Worm (Caenorhabditis elegans) whole organism, young adult: Measurements from ENCODE around the gene ZK185.1.

Experiments
- B0261.1 ChIP-seq: sonication (generic microtip); optimal IDR thresholded peaks from 2 replicates; lab custom pipeline; 2016; ENCODE audit warnings: mild to moderate bottlenecking, missing genetic modification characterization, moderate library complexity, missing compliant biosample characterization
- D2030.7 ChIP-seq: fragments of 200-800 bp; sonication (Bioruptor generic); IDR thresholded peaks from 2 replicates; pipeline ENCODE4 v1.3.6; 2022; ENCODE audit warnings: missing genetic modification reagents, missing genetic modification characterization, missing compliant biosample characterization
- F23B12.7 ChIP-seq: sonication (generic microtip); optimal IDR thresholded peaks from 2 replicates; lab custom pipeline; 2017; ENCODE audit warnings: missing genetic modification characterization, mild to moderate bottlenecking, missing compliant biosample characterization, antibody characterized with exemption, moderate library complexity; ENCODE audit not compliant: insufficient read depth
- F33H1.4 ChIP-seq: fragments of 200-800 bp; sonication (Bioruptor generic); IDR thresholded peaks from 2 replicates; pipeline ENCODE4 v1.3.6; 2022; ENCODE audit warnings: missing genetic modification reagents, missing genetic modification characterization, missing compliant biosample characterization
- F52B5.7 ChIP-seq: sonication (generic microtip); optimal IDR thresholded peaks from 2 replicates; lab custom pipeline; 2016; ENCODE audit warnings: mild to moderate bottlenecking, missing genetic modification characterization, missing compliant biosample characterization
- K11D2.4 ChIP-seq: fragments of 200-800 bp; sonication (Bioruptor generic); IDR thresholded peaks from 2 replicates; pipeline ENCODE4 v1.3.6; 2022; ENCODE audit warnings: missing genetic modification reagents, missing genetic modification characterization, missing compliant biosample characterization
- T26A5.8 ChIP-seq: sonication (generic microtip); optimal IDR thresholded peaks from 2 replicates; lab custom pipeline; 2016; ENCODE audit warnings: missing genetic modification characterization, missing compliant biosample characterization
- Y56A3A.18 ChIP-seq: fragments of 200-800 bp; sonication (Bioruptor generic); IDR thresholded peaks from 2 replicates; pipeline ENCODE4 v1.3.6; 2022; ENCODE audit warnings: missing genetic modification reagents, missing genetic modification characterization, missing compliant biosample characterization
- Y79H2A.3 ChIP-seq: fragments of 200-800 bp; sonication (Bioruptor generic); conservative IDR thresholded peaks from 2 replicates; pipeline ENCODE4 v1.3.6; 2022; ENCODE audit warnings: missing genetic modification reagents, missing genetic modification characterization, missing compliant biosample characterization
- ama-1 ChIP-seq, 3 experiments: fragments of 150-350 bp in 1 of 3; sonication (generic microtip) in 2 of 3; optimal IDR thresholded peaks; 2 replicates each; lab custom pipeline; 2014 to 2018; ENCODE audit warnings: missing biosample characterization in 2 of 3, missing genetic modification characterization in 2 of 3, missing genetic modification reagents in 2 of 3
- cebp-2 ChIP-seq: fragments of 200-800 bp; sonication (Bioruptor generic); IDR thresholded peaks from 2 replicates; pipeline ENCODE4 v1.3.6; 2022; ENCODE audit warnings: missing genetic modification characterization, missing compliant biosample characterization
- ceh-100 ChIP-seq: fragments of 200-800 bp; sonication (Bioruptor generic); IDR thresholded peaks from 2 replicates; pipeline ENCODE4 v1.3.6; 2022; ENCODE audit warnings: missing genetic modification reagents, missing genetic modification characterization, missing compliant biosample characterization
- die-1 ChIP-seq: sonication (generic microtip); optimal IDR thresholded peaks from 2 replicates; lab custom pipeline; 2016; ENCODE audit warnings: missing genotype, mild to moderate bottlenecking, missing genetic modification characterization, missing compliant biosample characterization
- dox-1 ChIP-seq: fragments of 200-800 bp; sonication (Bioruptor generic); IDR thresholded peaks from 2 replicates; pipeline ENCODE4 v1.3.6; 2022; ENCODE audit warnings: missing genetic modification reagents, missing genetic modification characterization, missing compliant biosample characterization
- ets-4 ChIP-seq: fragments of 200-800 bp; sonication (Bioruptor generic); optimal IDR thresholded peaks from 2 replicates; lab custom pipeline; 2018; ENCODE audit warnings: mild to moderate bottlenecking, missing genetic modification characterization, missing compliant biosample characterization
- him-1 ChIP-seq: sonication (generic microtip); optimal IDR thresholded peaks from 2 replicates; lab custom pipeline; 2016; ENCODE audit warnings: missing genotype, missing genetic modification reagents, missing genetic modification characterization, missing compliant biosample characterization
- hmg-1.2 ChIP-seq: fragments of 200-800 bp; sonication (Bioruptor generic); IDR thresholded peaks from 2 replicates; pipeline ENCODE4 v1.3.6; 2022; ENCODE audit warnings: missing genetic modification reagents, missing genetic modification characterization, missing compliant biosample characterization
- lin-26 ChIP-seq: fragments of 200-800 bp; sonication (Bioruptor generic); IDR thresholded peaks from 2 replicates; pipeline ENCODE4 v1.3.6; 2022; ENCODE audit warnings: missing genetic modification reagents, missing genetic modification characterization, missing compliant biosample characterization
- lin-54 ChIP-seq: fragments of 200-800 bp; sonication (Bioruptor generic); optimal IDR thresholded peaks from 2 replicates; lab custom pipeline; 2018; ENCODE audit warnings: mild to moderate bottlenecking, missing genetic modification characterization, missing compliant biosample characterization
- lsl-1 ChIP-seq: fragments of 200-800 bp; sonication (Bioruptor generic); optimal IDR thresholded peaks from 2 replicates; lab custom pipeline; 2018; ENCODE audit warnings: mild to moderate bottlenecking, missing genetic modification characterization, moderate library complexity, missing compliant biosample characterization
- madf-10 ChIP-seq: sonication (generic microtip); optimal IDR thresholded peaks from 2 replicates; lab custom pipeline; 2016; ENCODE audit warnings: mild to moderate bottlenecking, missing genetic modification characterization, missing compliant biosample characterization
- madf-6 ChIP-seq: fragments of 200-800 bp; sonication (Bioruptor generic); IDR thresholded peaks from 2 replicates; pipeline ENCODE4 v1.3.6; 2022; ENCODE audit warnings: missing genetic modification reagents, missing genetic modification characterization, missing compliant biosample characterization
- mcd-1 ChIP-seq: fragments of 200-800 bp; sonication (Bioruptor generic); IDR thresholded peaks from 2 replicates; pipeline ENCODE4 v1.3.6; 2022; ENCODE audit warnings: missing genetic modification reagents, missing genetic modification characterization, missing compliant biosample characterization
- mxl-1 ChIP-seq: sonication (generic microtip); optimal IDR thresholded peaks from 2 replicates; lab custom pipeline; 2016; ENCODE audit warnings: missing genetic modification characterization, missing compliant biosample characterization
- nhr-120 ChIP-seq: fragments of 200-800 bp; sonication (Bioruptor generic); IDR thresholded peaks from 2 replicates; pipeline ENCODE4 v1.3.6; 2022; ENCODE audit warnings: missing genetic modification characterization, missing compliant biosample characterization
- nhr-90 ChIP-seq: sonication (generic microtip); optimal IDR thresholded peaks from 2 replicates; lab custom pipeline; 2016; ENCODE audit warnings: missing genotype, mild to moderate bottlenecking, missing genetic modification characterization, missing compliant biosample characterization
- pbrm-1 ChIP-seq: fragments of 200-800 bp; sonication (Bioruptor generic); IDR thresholded peaks from 2 replicates; pipeline ENCODE4 v1.3.6; 2022; ENCODE audit warnings: missing genetic modification reagents, missing genetic modification characterization, missing compliant biosample characterization
- rcor-1 ChIP-seq: fragments of 200-800 bp; sonication (Bioruptor generic); IDR thresholded peaks from 2 replicates; pipeline ENCODE4 v1.3.6; 2022; ENCODE audit warnings: missing genetic modification reagents, missing genetic modification characterization, missing compliant biosample characterization
- repo-1 ChIP-seq: sonication (generic microtip); optimal IDR thresholded peaks from 2 replicates; lab custom pipeline; 2017; ENCODE audit warnings: mild to moderate bottlenecking, missing genetic modification characterization, missing compliant biosample characterization
- rpc-1 ChIP-seq, 2 experiments: fragments of 150-350 bp in 1 of 2; sonication (generic microtip) in 1 of 2; optimal IDR thresholded peaks; 2 replicates each; lab custom pipeline; 2014 to 2018; ENCODE audit warnings: missing biosample characterization in 1 of 2, missing genetic modification characterization in 1 of 2, missing genetic modification reagents in 1 of 2, missing genotype in 1 of 2
- sea-2 ChIP-seq: fragments of 200-800 bp; sonication (Bioruptor generic); IDR thresholded peaks from 2 replicates; pipeline ENCODE4 v1.3.6; 2022; ENCODE audit warnings: missing genetic modification characterization, missing compliant biosample characterization
- snpc-1.1 ChIP-seq: sonication (generic microtip); optimal IDR thresholded peaks from 2 replicates; lab custom pipeline; 2017; ENCODE audit warnings: missing genetic modification characterization, mild to moderate bottlenecking, missing compliant biosample characterization, antibody characterized with exemption, moderate library complexity, missing genotype, missing genetic modification reagents; ENCODE audit not compliant: insufficient read depth
- snpc-3.4 ChIP-seq: sonication (generic microtip); optimal IDR thresholded peaks from 2 replicates; lab custom pipeline; 2017; ENCODE audit warnings: missing genetic modification characterization, mild to moderate bottlenecking, missing compliant biosample characterization, antibody characterized with exemption, moderate library complexity, missing genotype, missing genetic modification reagents
- snpc-4 ChIP-seq, 5 experiments: fragments of 150-350 bp in 1 of 5; sonication (generic microtip) in 4 of 5; optimal IDR thresholded peaks; 2 replicates each; lab custom pipeline; 2014 to 2018; ENCODE audit warnings: missing genetic modification characterization in 5 of 5, missing biosample characterization in 3 of 5, antibody characterized with exemption in 2 of 5, mild to moderate bottlenecking in 2 of 5, missing compliant biosample characterization in 2 of 5, missing genotype in 2 of 5, moderate library complexity in 2 of 5, missing genetic modification reagents in 1 of 5
- somi-1 ChIP-seq: fragments of 200-800 bp; sonication (Bioruptor generic); optimal IDR thresholded peaks from 2 replicates; lab custom pipeline; 2018; ENCODE audit warnings: mild to moderate bottlenecking, missing genetic modification characterization, missing compliant biosample characterization
- tbp1 ChIP-seq: fragments of 200-800 bp; sonication (Bioruptor generic); optimal IDR thresholded peaks from 2 replicates; lab custom pipeline; 2018; ENCODE audit warnings: mild to moderate bottlenecking, missing genetic modification characterization, missing compliant biosample characterization
- tlf-1 ChIP-seq: fragments of 200-800 bp; sonication (Bioruptor generic); optimal IDR thresholded peaks from 2 replicates; lab custom pipeline; 2018; ENCODE audit warnings: mild to moderate bottlenecking, missing genetic modification characterization, missing compliant biosample characterization
- unc-130 ChIP-seq: sonication (generic microtip); optimal IDR thresholded peaks from 2 replicates; lab custom pipeline; 2016; ENCODE audit warnings: missing genetic modification reagents, missing genetic modification characterization, missing compliant biosample characterization
- zfh-2 ChIP-seq: fragments of 200-800 bp; sonication (Bioruptor generic); conservative IDR thresholded peaks from 2 replicates; pipeline ENCODE4 v1.3.6; 2022; ENCODE audit warnings: missing genetic modification reagents, missing genetic modification characterization, missing compliant biosample characterization
- ztf-18 ChIP-seq: sonication (generic microtip); optimal IDR thresholded peaks from 2 replicates; lab custom pipeline; 2016; ENCODE audit warnings: missing genotype, mild to moderate bottlenecking, missing genetic modification characterization, missing compliant biosample characterization
- ztf-28 ChIP-seq: fragments of 200-800 bp; sonication (Bioruptor generic); IDR thresholded peaks from 2 replicates; pipeline ENCODE4 v1.3.6; 2022; ENCODE audit warnings: missing genetic modification reagents, missing genetic modification characterization, missing compliant biosample characterization

ZK185.1 gene

ce11 chrIV:4538672-4539071 is 9.7 kb upstream of the ZK185.1 start:
- TF ChIP-seq tbp1 (GFP tag; lab: Kevin White, UChicago): peak; percentile 82
- peak; percentile 18; the same call in 1 of the 2 replicates for TF ChIP-seq F33H1.4 (GFP tag; lab: Robert Waterston, UW)
- TF ChIP-seq ceh-100 (GFP tag; lab: Robert Waterston, UW): no peak
- TF ChIP-seq dox-1 (GFP tag; lab: Robert Waterston, UW): 0 out of 2 replicates have a peak, but pooled peaks have one; percentile 35
- 0 out of 2 replicates have a peak, but pooled peaks have one; percentile 41 for TF ChIP-seq ztf-28 (GFP tag; lab: Robert Waterston, UW)
- TF ChIP-seq die-1 (tag; lab: Kevin White, UChicago): no peak
- peak; percentile 9 for TF ChIP-seq lin-54 (GFP tag; lab: Kevin White, UChicago)
- no peak for TF ChIP-seq somi-1 (GFP tag; lab: Kevin White, UChicago)
- TF ChIP-seq ets-4: no peak
- peak; percentile 42 for TF ChIP-seq lsl-1 (GFP tag; lab: Kevin White, UChicago)
- no peak for TF ChIP-seq mxl-1
- TF ChIP-seq mcd-1: peak; percentile 36; the same call in 1 of the 2 replicates
- TF ChIP-seq hmg-1.2 (GFP tag; lab: Robert Waterston, UW): peak; percentile 88
- no peak for TF ChIP-seq Y79H2A.3 (GFP tag; lab: Robert Waterston, UW)
- peak; percentile 64 for TF ChIP-seq snpc-3.4 (tag; lab: Kevin White, UChicago)
- peak; percentile 33; the same call in 1 of the 2 replicates for TF ChIP-seq Y56A3A.18 (GFP tag; lab: Robert Waterston, UW)
- TF ChIP-seq sea-2 (GFP tag; lab: Robert Waterston, UW): 0 out of 2 replicates have a peak, but pooled peaks have one; percentile 55
- TF ChIP-seq rcor-1 (GFP tag; lab: Robert Waterston, UW): 0 out of 2 replicates have a peak, but pooled peaks have one; percentile 36
- no peak for TF ChIP-seq tlf-1
- TF ChIP-seq ztf-18 (tag; lab: Kevin White, UChicago): peak; percentile 58
- 0 out of 2 replicates have a peak, but pooled peaks have one; percentile 27 for TF ChIP-seq zfh-2 (GFP tag; lab: Robert Waterston, UW)
- TF ChIP-seq unc-130: no peak
- peak; percentile 91 for TF ChIP-seq snpc-1.1 (tag; lab: Kevin White, UChicago)
- no peak for TF ChIP-seq repo-1 (tag; lab: Kevin White, UChicago)
- peak; percentile 70; the same call in 1 of the 2 replicates for TF ChIP-seq lin-26
- TF ChIP-seq rpc-1 (optimal IDR thresholded peaks at IDR 0.05; lab: Kevin White, UChicago): peak; percentile 62
- TF ChIP-seq rpc-1 (tag; optimal IDR thresholded peaks at IDR 0.05; lab: Kevin White, UChicago): peak; percentile 73
- peak; percentile 54 for TF ChIP-seq him-1 (tag; lab: Kevin White, UChicago)
- peak; percentile 7 for TF ChIP-seq F23B12.7 (tag; lab: Kevin White, UChicago)
- TF ChIP-seq pbrm-1 (GFP tag; lab: Robert Waterston, UW): no peak
- TF ChIP-seq madf-6 (GFP tag; lab: Robert Waterston, UW): peak; percentile 48
- TF ChIP-seq cebp-2 (GFP tag; lab: Robert Waterston, UW): no peak
- TF ChIP-seq snpc-4 (GFP tag; optimal IDR thresholded peaks at IDR 0.05; lab: Kevin White, UChicago): peak; percentile 88
- TF ChIP-seq snpc-4 (tag; optimal IDR thresholded peaks at IDR 0.05; lab: Kevin White, UChicago): peak; percentile 88 to 96 (median 92)
- TF ChIP-seq F52B5.7: peak; percentile 22
- TF ChIP-seq K11D2.4 (GFP tag; lab: Robert Waterston, UW): no peak
- no peak for TF ChIP-seq T26A5.8 (tag; lab: Kevin White, UChicago)
- peak; percentile 51 for TF ChIP-seq B0261.1
- peak; percentile 50; the same call in 1 of the 2 replicates for TF ChIP-seq D2030.7
- no peak for TF ChIP-seq nhr-90 (tag; lab: Kevin White, UChicago)
- TF ChIP-seq ama-1 (optimal IDR thresholded peaks at IDR 0.05; lab: Kevin White, UChicago): no peak
- TF ChIP-seq ama-1 (GFP tag; optimal IDR thresholded peaks at IDR 0.05; lab: Kevin White, UChicago): peak in 1 of 2 experiments; percentile 40
- TF ChIP-seq nhr-120 (GFP tag; lab: Robert Waterston, UW): no peak
- no peak for TF ChIP-seq madf-10 (tag; lab: Kevin White, UChicago)
